Worm (Caenorhabditis elegans) whole organism, midembryonic: ENCODE results near the gene ZK1307.3.

ENCODE experiments used
- T22C8.4 ChIP-seq: fragments of 200-800 bp; sonication (Bioruptor generic); IDR thresholded peaks from 2 replicates; pipeline ENCODE4 v1.3.6; 2022; ENCODE audit warnings: missing genetic modification characterization, missing compliant biosample characterization
- cog-1 ChIP-seq: sonication (generic microtip); optimal IDR thresholded peaks from 2 replicates; lab custom pipeline; 2016; ENCODE audit warnings: missing genetic modification characterization, missing compliant biosample characterization
- flt-1 ChIP-seq: fragments of 200-800 bp; sonication (Bioruptor generic); IDR thresholded peaks from 2 replicates; pipeline ENCODE4 v1.3.6; 2022; ENCODE audit warnings: missing genetic modification characterization, missing compliant biosample characterization
- klf-2 ChIP-seq: fragments of 200-800 bp; sonication (Bioruptor generic); conservative IDR thresholded peaks from 2 replicates; pipeline ENCODE4 v1.3.6; 2022; ENCODE audit warnings: missing genetic modification reagents, missing genetic modification characterization, missing compliant biosample characterization
- med-1 ChIP-seq: sonication (generic microtip); optimal IDR thresholded peaks from 2 replicates; lab custom pipeline; 2017; ENCODE audit warnings: missing genetic modification characterization, mild to moderate bottlenecking, missing compliant biosample characterization, antibody characterized with exemption, missing genetic modification reagents; ENCODE audit not compliant: insufficient read depth

DNA sequence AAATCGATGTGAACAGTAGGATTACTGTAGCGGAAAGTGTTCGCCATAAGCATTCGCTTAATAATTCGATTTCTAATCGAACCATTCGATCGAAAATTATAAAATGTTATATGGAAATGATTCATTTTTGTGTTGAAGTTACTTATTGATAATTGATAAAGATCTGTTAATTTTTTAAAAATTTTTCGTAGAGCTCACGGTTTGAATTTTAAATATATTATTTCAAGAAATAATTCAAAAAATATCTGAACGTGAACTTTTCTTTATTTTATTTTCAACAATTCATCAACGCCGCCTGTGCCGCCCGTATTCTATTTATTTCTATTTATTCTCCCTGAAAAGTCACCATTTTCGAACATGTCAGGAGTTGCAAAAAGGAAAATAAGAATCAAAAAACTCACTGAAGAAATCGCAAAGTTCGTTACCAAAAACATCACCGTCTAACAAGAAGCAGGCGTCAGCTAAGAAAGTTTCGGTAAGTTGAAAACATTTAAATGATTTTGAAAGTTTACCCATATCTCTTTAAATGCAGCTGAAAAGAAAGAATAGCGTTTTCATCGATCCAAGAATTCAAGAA lies 41.4 kb downstream of the ZK1307.3 start, which contains the start of the genes T15H9.5 and T15H9.4:
- TF ChIP-seq cog-1 (tag; lab: Kevin White, UChicago): no peak
- no peak for TF ChIP-seq flt-1 (GFP tag; lab: Robert Waterston, UW)
- TF ChIP-seq klf-2 (GFP tag; lab: Robert Waterston, UW): no peak
- TF ChIP-seq T22C8.4 (GFP tag; lab: Robert Waterston, UW): no peak
- no peak for TF ChIP-seq med-1 (GFP tag; lab: Kevin White, UChicago)
